Worm (Caenorhabditis elegans): ENCODE results near the gene grd-5.

The grd-5 gene

ce11 chrV:8662056-8663006, 43.5 kb downstream of the grd-5 start:
- TF ChIP-seq ztf-29 (GFP tag; IDR thresholded peaks at IDR 0.05) (no peak), klf-2 (GFP tag; conservative IDR thresholded peaks at IDR 0.05) (no peak), ztf-23 (GFP tag; IDR thresholded peaks at IDR 0.05) (no peak), tab-1 (GFP tag; IDR thresholded peaks at IDR 0.05) (no peak), med-1 (GFP tag; optimal IDR thresholded peaks at IDR 0.05; ENCODE audit: insufficient read depth) (no peak)

DNA sequence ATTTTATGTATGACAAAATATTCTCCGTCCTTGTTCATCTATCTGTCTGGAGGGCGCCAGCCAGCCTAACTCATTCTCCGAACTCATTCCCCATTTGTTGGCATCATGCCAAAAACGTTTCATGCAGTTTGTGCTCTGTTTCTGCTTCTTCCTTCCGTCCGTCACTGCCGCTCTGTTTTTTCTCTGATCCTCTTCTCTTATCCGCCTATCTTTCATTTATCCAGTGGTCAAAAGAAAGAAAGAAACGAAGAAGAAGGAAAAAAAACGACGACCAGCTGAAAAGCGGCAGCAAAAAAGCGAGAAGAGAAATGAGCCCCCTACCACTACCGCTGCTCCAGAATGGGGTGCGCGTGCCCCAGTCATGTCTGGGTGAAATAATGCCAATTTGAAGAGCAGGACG, 44.2 kb downstream of the grd-5 start:
- TF ChIP-seq cog-1 (tag; optimal IDR thresholded peaks at IDR 0.05) (no peak), ztf-29 (GFP tag; IDR thresholded peaks at IDR 0.05) (no peak), med-1 (GFP tag; optimal IDR thresholded peaks at IDR 0.05; ENCODE audit: insufficient read depth) (no peak), T22C8.4 (GFP tag; IDR thresholded peaks at IDR 0.05) (no peak), ref-1 (GFP tag; conservative IDR thresholded peaks at IDR 0.05) (no peak), tab-1 (GFP tag; IDR thresholded peaks at IDR 0.05) (no peak), klf-2 (GFP tag; conservative IDR thresholded peaks at IDR 0.05) (no peak), ztf-23 (GFP tag; IDR thresholded peaks at IDR 0.05) (no peak), flt-1 (GFP tag; IDR thresholded peaks at IDR 0.05) (no peak)

ce11 chrV:8665765-8666164, 46.9 kb downstream of the grd-5 start, which contains the start of gene ZC190.4:
Gene ZC190.4 (plus strand): TSS chrV:8666065.
- TF ChIP-seq klf-2 (GFP tag; conservative IDR thresholded peaks at IDR 0.05) = no peak

DNA sequence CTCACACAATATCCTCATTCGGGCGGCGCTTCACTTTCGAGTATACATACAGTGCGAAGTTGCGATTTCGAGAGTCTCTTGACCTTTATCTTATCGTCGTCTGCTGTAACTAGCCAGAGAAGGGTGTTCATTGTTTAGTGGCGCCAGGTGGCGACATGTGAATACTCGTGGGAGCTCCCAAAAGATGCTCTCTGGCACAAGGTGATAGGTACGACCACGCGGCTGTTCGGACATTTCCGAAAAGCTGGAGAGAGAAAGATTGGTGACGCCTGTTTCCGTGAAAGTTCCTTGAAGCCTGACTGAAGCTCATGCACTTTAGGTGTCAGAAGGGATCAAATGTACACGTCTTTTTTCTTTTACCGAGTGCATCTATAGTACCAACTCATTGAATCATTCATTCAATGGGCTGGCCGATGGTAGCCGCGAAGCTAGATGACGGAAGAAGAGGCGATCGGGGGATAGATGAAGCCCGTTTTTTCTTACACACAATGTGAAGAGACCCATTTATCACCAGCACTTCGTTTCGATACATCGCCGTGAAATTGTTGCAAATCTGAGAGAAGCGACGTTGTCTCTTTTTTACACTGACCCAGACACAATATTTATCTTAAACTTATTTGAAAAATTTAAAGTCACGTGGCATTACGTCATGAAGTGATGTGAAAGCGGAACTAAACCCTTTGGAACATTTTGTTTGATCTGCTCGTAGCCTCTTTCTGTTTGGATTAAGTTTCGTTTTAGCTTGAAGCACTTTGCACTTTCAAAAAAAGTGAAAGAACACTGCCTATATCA, 48.6 kb downstream of the grd-5 start:
- TF ChIP-seq flt-1 (GFP tag; IDR thresholded peaks at IDR 0.05) (no peak), ztf-23 (GFP tag; IDR thresholded peaks at IDR 0.05) (no peak), med-1 (GFP tag; optimal IDR thresholded peaks at IDR 0.05; ENCODE audit: insufficient read depth) (no peak), cog-1 (tag; optimal IDR thresholded peaks at IDR 0.05) (no peak), tab-1 (GFP tag; IDR thresholded peaks at IDR 0.05) (no peak), klf-2 (GFP tag; conservative IDR thresholded peaks at IDR 0.05) (no peak), ref-1 (GFP tag; conservative IDR thresholded peaks at IDR 0.05) (no peak), ztf-29 (GFP tag; IDR thresholded peaks at IDR 0.05) (no peak), T22C8.4 (GFP tag; IDR thresholded peaks at IDR 0.05) (no peak)

DNA sequence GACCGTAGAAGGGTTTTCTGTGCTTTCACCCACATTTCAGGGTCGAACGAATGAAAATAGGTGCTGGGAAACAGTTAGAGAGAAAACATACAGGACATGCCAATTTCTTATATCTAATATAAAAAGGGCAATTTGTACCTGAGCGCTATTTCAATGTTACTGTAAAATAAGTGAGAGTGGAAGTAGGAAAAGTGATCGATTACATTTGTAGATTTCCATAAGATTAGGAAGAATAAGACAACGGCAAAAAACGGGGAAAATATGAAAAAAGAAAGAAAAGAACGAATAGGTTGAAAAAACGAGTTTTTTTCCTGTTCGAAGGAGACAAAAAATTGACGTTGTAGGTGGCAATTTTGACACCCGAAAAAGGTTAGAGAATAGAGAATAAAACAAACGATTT, 49.4 kb downstream of the grd-5 start:
- no peak for TF ChIP-seq ztf-29 (GFP tag; IDR thresholded peaks at IDR 0.05)
- TF ChIP-seq tab-1 (GFP tag; IDR thresholded peaks at IDR 0.05) = no peak
- TF ChIP-seq cog-1 (tag; optimal IDR thresholded peaks at IDR 0.05) = no peak
- no peak for TF ChIP-seq flt-1 (GFP tag; IDR thresholded peaks at IDR 0.05)
- no peak for TF ChIP-seq T22C8.4 (GFP tag; IDR thresholded peaks at IDR 0.05)
- no peak for TF ChIP-seq ztf-23 (GFP tag; IDR thresholded peaks at IDR 0.05)
- no peak for TF ChIP-seq klf-2 (GFP tag; conservative IDR thresholded peaks at IDR 0.05)
- no peak for TF ChIP-seq ref-1 (GFP tag; conservative IDR thresholded peaks at IDR 0.05)
- no peak for TF ChIP-seq med-1 (GFP tag; optimal IDR thresholded peaks at IDR 0.05; ENCODE audit: insufficient read depth)
